Worm (Caenorhabditis elegans) whole organism, early embryonic: ENCODE results near the gene irld-49.

Experiments
- B0310.2 ChIP-seq: sonication (generic microtip); optimal IDR thresholded peaks from 2 replicates; lab custom pipeline; 2016; ENCODE audit warnings: mild to moderate bottlenecking, missing genetic modification characterization, missing compliant biosample characterization
- F13C5.2 ChIP-seq: sonication (generic microtip); optimal IDR thresholded peaks from 2 replicates; lab custom pipeline; 2017; ENCODE audit warnings: mild to moderate bottlenecking, missing genetic modification characterization, inconsistent platforms, missing compliant biosample characterization
- aly-1 ChIP-seq: sonication (generic microtip); optimal IDR thresholded peaks from 2 replicates; lab custom pipeline; 2016; ENCODE audit warnings: missing genetic modification characterization, missing compliant biosample characterization
- ama-1 ChIP-seq: fragments of 150-350 bp; optimal IDR thresholded peaks from 2 replicates; lab custom pipeline; 2014
- ceh-13 ChIP-seq: fragments of 200-800 bp; sonication (Bioruptor generic); optimal IDR thresholded peaks from 2 replicates; lab custom pipeline; 2018; ENCODE audit warnings: mild to moderate bottlenecking, missing genetic modification characterization, missing compliant biosample characterization
- ceh-36 ChIP-seq: sonication (generic microtip); optimal IDR thresholded peaks from 2 replicates; lab custom pipeline; 2016; ENCODE audit warnings: missing genetic modification characterization, inconsistent platforms, missing compliant biosample characterization
- ets-7 ChIP-seq: sonication (generic microtip); optimal IDR thresholded peaks from 2 replicates; lab custom pipeline; 2016; ENCODE audit warnings: missing genotype, missing genetic modification characterization, missing compliant biosample characterization
- flt-1 ChIP-seq: fragments of 200-800 bp; sonication (Bioruptor generic); IDR thresholded peaks from 2 replicates; pipeline ENCODE4 v1.3.6; 2022; ENCODE audit warnings: missing genetic modification characterization, missing compliant biosample characterization
- hmbx-1 ChIP-seq: sonication (generic microtip); optimal IDR thresholded peaks from 2 replicates; lab custom pipeline; 2016; ENCODE audit warnings: mild to moderate bottlenecking, missing genetic modification characterization, missing compliant biosample characterization
- hmg-4 ChIP-seq: fragments of 200-800 bp; sonication (Bioruptor generic); optimal IDR thresholded peaks from 2 replicates; lab custom pipeline; 2018; ENCODE audit warnings: mild to moderate bottlenecking, missing genetic modification characterization, missing compliant biosample characterization
- hnd-1 ChIP-seq: sonication (generic microtip); optimal IDR thresholded peaks from 2 replicates; lab custom pipeline; 2016; ENCODE audit warnings: missing genetic modification characterization, missing compliant biosample characterization
- pes-1 ChIP-seq: fragments of 200-800 bp; sonication (Bioruptor generic); IDR thresholded peaks from 2 replicates; pipeline ENCODE4 v1.3.6; 2022; ENCODE audit warnings: missing genetic modification reagents, missing genetic modification characterization, missing compliant biosample characterization
- scrt-1 ChIP-seq: fragments of 200-800 bp; sonication (Bioruptor generic); IDR thresholded peaks from 2 replicates; pipeline ENCODE4 v1.3.6; 2022; ENCODE audit warnings: missing genetic modification characterization, missing compliant biosample characterization
- sea-1 ChIP-seq: fragments of 200-800 bp; sonication (Bioruptor generic); conservative IDR thresholded peaks from 2 replicates; pipeline ENCODE4 v1.3.6; 2022; ENCODE audit warnings: missing genetic modification characterization, missing compliant biosample characterization
- tbx-11 ChIP-seq: fragments of 200-800 bp; sonication (Bioruptor generic); IDR thresholded peaks from 2 replicates; pipeline ENCODE4 v1.3.6; 2022; ENCODE audit warnings: missing genetic modification characterization, missing compliant biosample characterization
- tbx-37 ChIP-seq: fragments of 200-800 bp; sonication (Bioruptor generic); conservative IDR thresholded peaks from 2 replicates; pipeline ENCODE4 v1.3.6; 2022; ENCODE audit warnings: missing genetic modification reagents, missing genetic modification characterization, missing compliant biosample characterization
- tra-4 ChIP-seq: sonication (generic microtip); optimal IDR thresholded peaks from 2 replicates; lab custom pipeline; 2017; ENCODE audit warnings: missing genetic modification characterization, missing compliant biosample characterization

The irld-49 gene

DNA sequence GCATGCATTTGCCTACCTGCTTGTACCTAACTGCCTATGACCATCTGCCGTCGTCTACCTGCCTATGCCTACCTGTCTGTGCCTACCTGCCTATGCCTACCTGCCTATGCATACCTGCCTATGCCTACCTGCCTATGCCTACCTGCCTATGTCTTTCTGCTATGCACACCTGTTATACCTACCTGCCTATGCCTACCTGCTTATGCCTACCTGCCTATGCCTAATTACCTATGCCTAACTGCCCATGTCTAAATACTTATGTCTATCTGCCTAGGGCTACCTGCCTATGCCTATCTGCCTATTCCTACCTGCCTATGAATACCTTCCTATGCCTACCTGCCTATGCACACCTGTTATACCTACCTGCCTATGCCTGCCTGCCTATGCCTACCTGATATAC lies 22.4 kb downstream of the irld-49 start:
- TF ChIP-seq flt-1 (GFP tag; lab: Robert Waterston, UW) (no peak), pes-1 (GFP tag; lab: Robert Waterston, UW) (no peak), ceh-13 (GFP tag; lab: Kevin White, UChicago) (no peak), ama-1 (lab: Kevin White, UChicago) (no peak), hmg-4 (GFP tag; lab: Kevin White, UChicago) (no peak), sea-1 (GFP tag; lab: Robert Waterston, UW) (no peak)

- TF ChIP-seq flt-1 (GFP tag; lab: Robert Waterston, UW) (no peak), ceh-36 (no peak), hmg-4 (GFP tag; lab: Kevin White, UChicago) (no peak), scrt-1 (GFP tag; lab: Robert Waterston, UW) (no peak), pes-1 (GFP tag; lab: Robert Waterston, UW) (no peak), hmbx-1 (no peak)
Measured at ce11 chrII:2967064-2967463, 23.1 kb downstream of the irld-49 start.

DNA sequence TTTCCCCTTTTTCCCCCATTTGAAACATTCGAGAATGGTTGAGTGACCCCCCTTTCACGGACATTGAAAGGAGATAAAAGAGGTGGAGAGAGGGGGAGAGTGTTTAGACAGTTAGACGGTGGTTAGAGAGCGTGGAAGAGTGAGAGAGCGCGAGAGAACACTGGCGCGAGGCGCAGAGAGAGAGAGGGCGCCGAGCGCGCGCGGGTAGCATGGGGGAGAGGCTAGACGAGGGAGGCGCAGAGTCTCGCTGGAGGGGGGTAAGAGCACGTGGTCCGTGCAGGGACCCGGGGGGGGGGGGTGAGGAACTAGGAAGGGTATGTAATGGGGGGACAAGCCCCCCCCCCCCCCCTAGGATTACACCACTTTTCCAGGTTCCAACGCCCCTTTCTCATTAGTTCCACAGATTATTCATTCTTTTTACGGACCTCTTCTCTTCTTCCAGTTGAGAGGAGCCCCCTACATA lies 30.0 kb downstream of the irld-49 start:
- TF ChIP-seq aly-1 (tag; lab: Kevin White, UChicago): no peak
- no peak for TF ChIP-seq tra-4 (tag; lab: Kevin White, UChicago)
- peak; percentile 11 for TF ChIP-seq F13C5.2
- peak; percentile 21; the same call in 1 of the 2 replicates for TF ChIP-seq flt-1 (GFP tag; lab: Robert Waterston, UW)
- no peak for TF ChIP-seq ama-1 (lab: Kevin White, UChicago)
- peak; percentile 9 for TF ChIP-seq hmg-4 (GFP tag; lab: Kevin White, UChicago)
- no peak for TF ChIP-seq hnd-1
- TF ChIP-seq pes-1 (GFP tag; lab: Robert Waterston, UW): 0 out of 2 replicates have a peak, but pooled peaks have one; percentile 29

- no peak for TF ChIP-seq aly-1 (tag; lab: Kevin White, UChicago)
- TF ChIP-seq tbx-37 (GFP tag; lab: Robert Waterston, UW): no peak
- no peak for TF ChIP-seq pes-1 (GFP tag; lab: Robert Waterston, UW)
- no peak for TF ChIP-seq F13C5.2
- TF ChIP-seq B0310.2 (tag; lab: Kevin White, UChicago): no peak
Measured at ce11 chrII:2975561-2976230, 31.7 kb downstream of the irld-49 start.

ce11 chrII:2976597-2976996 lies 32.6 kb downstream of the irld-49 start, which contains the start of gene nhr-88:
nhr-88 (plus strand) TSS chrII:2976639.
- TF ChIP-seq tra-4 (tag; lab: Kevin White, UChicago) (no peak), sea-1 (GFP tag; lab: Robert Waterston, UW) (no peak), ama-1 (lab: Kevin White, UChicago) (no peak), tbx-37 (GFP tag; lab: Robert Waterston, UW) (no peak)

- TF ChIP-seq F13C5.2 (no peak), tbx-37 (GFP tag; lab: Robert Waterston, UW) (no peak), tra-4 (tag; lab: Kevin White, UChicago) (no peak), aly-1 (tag; lab: Kevin White, UChicago) (no peak), ceh-36 (no peak), pes-1 (GFP tag; lab: Robert Waterston, UW) (no peak), hmbx-1 (no peak), scrt-1 (GFP tag; lab: Robert Waterston, UW) (no peak), ama-1 (lab: Kevin White, UChicago) (no peak), sea-1 (GFP tag; lab: Robert Waterston, UW) (no peak), tbx-11 (GFP tag; lab: Robert Waterston, UW) (no peak), flt-1 (GFP tag; lab: Robert Waterston, UW) (no peak), ets-7 (tag; lab: Kevin White, UChicago) (no peak), B0310.2 (tag; lab: Kevin White, UChicago) (no peak), ceh-13 (GFP tag; lab: Kevin White, UChicago) (no peak), hmg-4 (GFP tag; lab: Kevin White, UChicago) (no peak), hnd-1 (no peak)
Measured at ce11 chrII:2977652-2978051, 33.7 kb downstream of the irld-49 start.

- TF ChIP-seq sea-1 (GFP tag; lab: Robert Waterston, UW) (no peak), tbx-11 (GFP tag; lab: Robert Waterston, UW) (no peak), hmbx-1 (no peak), ceh-36 (peak; percentile 95), F13C5.2 (no peak)
Measured at ce11 chrII:2979061-2979460, 35.1 kb downstream of the irld-49 start.

DNA sequence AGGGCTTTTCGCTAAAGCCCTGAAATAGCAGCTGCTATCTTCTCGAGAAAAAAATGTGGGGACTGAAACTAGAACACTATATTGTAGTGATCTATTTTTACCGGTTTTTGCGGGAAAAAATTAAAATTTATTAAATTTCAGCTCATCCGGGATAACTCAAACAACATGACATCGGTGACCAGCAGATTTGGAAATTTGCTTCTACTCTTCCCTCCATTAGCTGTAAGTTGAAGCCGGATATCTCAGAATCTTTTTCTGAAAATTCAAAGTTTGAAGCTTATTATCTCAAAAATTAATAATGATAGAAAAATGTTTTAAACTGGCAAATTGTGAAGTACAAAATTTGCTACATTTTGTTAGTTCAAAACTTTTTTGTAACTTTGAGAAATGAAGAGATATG lies 40.4 kb downstream of the irld-49 start:
- no peak for TF ChIP-seq ceh-36
- no peak for TF ChIP-seq B0310.2 (tag; lab: Kevin White, UChicago)
- TF ChIP-seq ceh-13 (GFP tag; lab: Kevin White, UChicago): no peak
- no peak for TF ChIP-seq pes-1 (GFP tag; lab: Robert Waterston, UW)
- no peak for TF ChIP-seq tra-4 (tag; lab: Kevin White, UChicago)
- no peak for TF ChIP-seq hmbx-1
